Fruit fly (Drosophila melanogaster): ENCODE results near the gene CCKLR-17D3.

CCKLR-17D3 gene

DNA sequence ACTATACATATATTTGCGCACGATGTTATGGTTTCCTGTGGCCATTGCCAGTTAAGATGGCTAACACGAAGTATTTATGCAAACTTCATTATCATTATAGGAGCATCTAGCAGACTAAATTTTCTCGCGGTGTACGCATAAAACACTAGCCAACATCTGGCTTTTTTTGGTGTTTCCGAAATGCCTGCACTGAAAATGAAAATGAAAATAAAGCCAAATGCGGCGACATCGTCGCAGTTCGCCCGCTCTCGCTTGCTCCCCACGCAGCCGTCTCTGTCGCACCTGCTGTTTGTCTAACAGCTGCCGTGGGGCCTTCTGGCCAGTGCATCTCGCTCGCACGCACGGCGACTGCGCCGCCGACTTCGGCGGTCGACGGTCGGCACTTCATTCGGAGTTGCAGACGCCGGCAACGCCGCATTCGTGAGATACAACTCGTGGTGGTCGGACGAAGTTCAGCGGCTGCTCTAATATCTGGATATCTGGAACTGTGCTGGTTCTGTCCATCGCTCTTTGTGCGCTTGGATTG, 1.1 kb upstream of the CCKLR-17D3 start, which contains the start of gene CG6891 (continued):
- TF ChIP-seq dysf (GFP tag; IDR thresholded peaks at IDR 0.05): 0 out of 3 replicates have a peak, but pooled peaks have one; percentile 9
- TF ChIP-seq CG13775 (GFP tag; optimal IDR thresholded peaks at IDR 0.05): no peak
- peak in 1 of 3 experiments; percentile 32 for TF ChIP-seq lola (GFP tag; optimal IDR thresholded peaks at IDR 0.05)
- peak; percentile 26; the same call in 1 of the 2 replicates for TF ChIP-seq ato (GFP tag; IDR thresholded peaks at IDR 0.05; ENCODE audit: partially characterized antibody)
- no peak for TF ChIP-seq CG14667 (GFP tag; IDR thresholded peaks at IDR 0.05)
- TF ChIP-seq CG10147 (GFP tag; optimal IDR thresholded peaks at IDR 0.05): no peak
- TF ChIP-seq CG17829 (tag; optimal IDR thresholded peaks at IDR 0.05): peak; percentile 41
- TF ChIP-seq dm (GFP tag; optimal IDR thresholded peaks at IDR 0.05): no peak
- peak; percentile 7 to 24 for TF ChIP-seq Pdp1 (GFP tag; optimal IDR thresholded peaks at IDR 0.05)
- TF ChIP-seq ttk (GFP tag; IDR thresholded peaks at IDR 0.05): no peak
- TF ChIP-seq ems (GFP tag; optimal IDR thresholded peaks at IDR 0.05): no peak
- TF ChIP-seq CG11456 (GFP tag; IDR thresholded peaks at IDR 0.05): 0 out of 3 replicates have a peak, but pooled peaks have one; percentile 25
- TF ChIP-seq CG18011 (GFP tag; optimal IDR thresholded peaks at IDR 0.05): no peak
- peak; percentile 63 for TF ChIP-seq CG8478 (optimal IDR thresholded peaks at IDR 0.05)
- TF ChIP-seq CG6654 (GFP tag; optimal IDR thresholded peaks at IDR 0.05): no peak
- TF ChIP-seq Side (GFP tag; optimal IDR thresholded peaks at IDR 0.05): no peak
- TF ChIP-seq Jarid2 (GFP tag; optimal IDR thresholded peaks at IDR 0.05): peak; percentile 65
- TF ChIP-seq odd (GFP tag; optimal IDR thresholded peaks at IDR 0.05): no peak
- TF ChIP-seq GATAe (GFP tag; conservative IDR thresholded peaks at IDR 0.05): no peak
- TF ChIP-seq emc (GFP tag; optimal IDR thresholded peaks at IDR 0.05): no peak
- no peak for TF ChIP-seq Dfd (GFP tag; optimal IDR thresholded peaks at IDR 0.05)
- no peak for TF ChIP-seq tap (tag; optimal IDR thresholded peaks at IDR 0.05)
- TF ChIP-seq chif (GFP tag; optimal IDR thresholded peaks at IDR 0.05): peak; percentile 16 to 23
- no peak for TF ChIP-seq trem (tag; optimal IDR thresholded peaks at IDR 0.05)
- no peak for TF ChIP-seq B-H1 (GFP tag; IDR thresholded peaks at IDR 0.05)
- no peak for TF ChIP-seq Elba2 (GFP tag; optimal IDR thresholded peaks at IDR 0.05)
- peak; percentile 39 for TF ChIP-seq CG31441 (GFP tag; IDR thresholded peaks at IDR 0.05)
- no peak for TF ChIP-seq fu2 (GFP tag; optimal IDR thresholded peaks at IDR 0.05)
- peak; percentile 72 for TF ChIP-seq HLHmδ (GFP tag; optimal IDR thresholded peaks at IDR 0.05)
- TF ChIP-seq aop (GFP tag; IDR thresholded peaks at IDR 0.05): no peak
- no peak for TF ChIP-seq hb (GFP tag; IDR thresholded peaks at IDR 0.05; ENCODE audit: partially characterized antibody)
- TF ChIP-seq sob (GFP tag; IDR thresholded peaks at IDR 0.05): peak; percentile 57
- TF ChIP-seq Hr3 (GFP tag; optimal IDR thresholded peaks at IDR 0.05): peak; percentile 11
- TF ChIP-seq Xrp1 (GFP tag; IDR thresholded peaks at IDR 0.05): peak; percentile 41; the same call in 1 of the 2 replicates
- no peak for TF ChIP-seq bab2 (GFP tag; optimal IDR thresholded peaks at IDR 0.05)
- peak; percentile 44; the same call in 1 of the 2 replicates for TF ChIP-seq Drgx (GFP tag; IDR thresholded peaks at IDR 0.05)
- no peak for TF ChIP-seq Fer1 (GFP tag; optimal IDR thresholded peaks at IDR 0.05)
- TF ChIP-seq CG6175 (GFP tag; IDR thresholded peaks at IDR 0.05): no peak
- TF ChIP-seq Vsx1 (GFP tag; optimal IDR thresholded peaks at IDR 0.05): no peak
- peak; percentile 57 for TF ChIP-seq ara (GFP tag; IDR thresholded peaks at IDR 0.05)
- no peak for TF ChIP-seq CG10565 (GFP tag; optimal IDR thresholded peaks at IDR 0.05)
- no peak for TF ChIP-seq ap (GFP tag; IDR thresholded peaks at IDR 0.05)
- no peak for TF ChIP-seq Atf-2 (GFP tag; optimal IDR thresholded peaks at IDR 0.05)
- TF ChIP-seq eyg (GFP tag; optimal IDR thresholded peaks at IDR 0.05): no peak
- TF ChIP-seq CG7556 (GFP tag; optimal IDR thresholded peaks at IDR 0.05): no peak
- no peak for TF ChIP-seq Ada2b (GFP tag; IDR thresholded peaks at IDR 0.05)
- no peak for TF ChIP-seq usp (GFP tag; optimal IDR thresholded peaks at IDR 0.05)
- TF ChIP-seq lilli (GFP tag; optimal IDR thresholded peaks at IDR 0.05): no peak
- TF ChIP-seq pnt (GFP tag; optimal IDR thresholded peaks at IDR 0.05): peak; percentile 22
- TF ChIP-seq NC2α (GFP tag; optimal IDR thresholded peaks at IDR 0.05): peak; percentile 5
- TF ChIP-seq CG5953 (GFP tag; IDR thresholded peaks at IDR 0.05): peak; percentile 48; the same call in 1 of the 2 replicates
- TF ChIP-seq Antp (GFP tag; optimal IDR thresholded peaks at IDR 0.05): peak; percentile 39

All from whole organism, embryonic.